Worm (Caenorhabditis elegans) whole organism, young adult: Measurements from ENCODE around the gene C06H2.7.

ENCODE experiments used
- B0019.2 ChIP-seq: fragments of 200-800 bp; sonication (Bioruptor generic); conservative IDR thresholded peaks from 2 replicates; pipeline ENCODE4 v1.3.6; 2022; ENCODE audit warnings: missing genetic modification reagents, missing genetic modification characterization, missing compliant biosample characterization
- B0261.1 ChIP-seq: sonication (generic microtip); optimal IDR thresholded peaks from 2 replicates; lab custom pipeline; 2016; ENCODE audit warnings: mild to moderate bottlenecking, missing genetic modification characterization, moderate library complexity, missing compliant biosample characterization
- B0336.3 ChIP-seq: fragments of 200-800 bp; sonication (Bioruptor generic); IDR thresholded peaks from 2 replicates; pipeline ENCODE4 v1.3.6; 2022; ENCODE audit warnings: missing genetic modification characterization, missing compliant biosample characterization
- C06A6.2 ChIP-seq: fragments of 200-800 bp; sonication (Bioruptor generic); conservative IDR thresholded peaks from 2 replicates; pipeline ENCODE4 v1.3.6; 2022; ENCODE audit warnings: missing genetic modification characterization, missing compliant biosample characterization
- D2030.7 ChIP-seq: fragments of 200-800 bp; sonication (Bioruptor generic); IDR thresholded peaks from 2 replicates; pipeline ENCODE4 v1.3.6; 2022; ENCODE audit warnings: missing genetic modification reagents, missing genetic modification characterization, missing compliant biosample characterization
- F10E7.11 ChIP-seq: sonication (generic microtip); optimal IDR thresholded peaks from 2 replicates; lab custom pipeline; 2017; ENCODE audit warnings: mild to moderate bottlenecking, missing genetic modification characterization, moderate library complexity, missing compliant biosample characterization
- F23B12.7 ChIP-seq: sonication (generic microtip); optimal IDR thresholded peaks from 2 replicates; lab custom pipeline; 2017; ENCODE audit warnings: missing genetic modification characterization, mild to moderate bottlenecking, missing compliant biosample characterization, antibody characterized with exemption, moderate library complexity; ENCODE audit not compliant: insufficient read depth
- F33H1.4 ChIP-seq: fragments of 200-800 bp; sonication (Bioruptor generic); IDR thresholded peaks from 2 replicates; pipeline ENCODE4 v1.3.6; 2022; ENCODE audit warnings: missing genetic modification reagents, missing genetic modification characterization, missing compliant biosample characterization
- T07F8.4 ChIP-seq: sonication (generic microtip); optimal IDR thresholded peaks from 2 replicates; lab custom pipeline; 2016; ENCODE audit warnings: mild to moderate bottlenecking, missing genetic modification characterization, moderate library complexity, missing compliant biosample characterization
- Y56A3A.18 ChIP-seq: fragments of 200-800 bp; sonication (Bioruptor generic); IDR thresholded peaks from 2 replicates; pipeline ENCODE4 v1.3.6; 2022; ENCODE audit warnings: missing genetic modification reagents, missing genetic modification characterization, missing compliant biosample characterization
- Y67H2A.10 ChIP-seq: fragments of 200-800 bp; sonication (Bioruptor generic); conservative IDR thresholded peaks from 2 replicates; pipeline ENCODE4 v1.3.6; 2022; ENCODE audit warnings: missing genetic modification reagents, missing genetic modification characterization, missing compliant biosample characterization
- Y95B8A.8 ChIP-seq: fragments of 200-800 bp; sonication (Bioruptor generic); IDR thresholded peaks from 2 replicates; pipeline ENCODE4 v1.3.6; 2022; ENCODE audit warnings: missing genetic modification reagents, missing genetic modification characterization, missing compliant biosample characterization
- ZK185.1 ChIP-seq: sonication (generic microtip); optimal IDR thresholded peaks from 2 replicates; lab custom pipeline; 2016; ENCODE audit warnings: mild to moderate bottlenecking, missing genetic modification characterization, missing compliant biosample characterization; ENCODE audit not compliant: poor library complexity, severe bottlenecking
- ama-1 ChIP-seq, 3 experiments: fragments of 150-350 bp in 1 of 3; sonication (generic microtip) in 2 of 3; optimal IDR thresholded peaks; 2 replicates each; lab custom pipeline; 2014 to 2018; ENCODE audit warnings: missing biosample characterization in 2 of 3, missing genetic modification characterization in 2 of 3, missing genetic modification reagents in 2 of 3
- aptf-2 ChIP-seq: fragments of 200-800 bp; sonication (Bioruptor generic); conservative IDR thresholded peaks from 2 replicates; pipeline ENCODE4 v1.3.6; 2022; ENCODE audit warnings: missing genetic modification reagents, missing genetic modification characterization, missing compliant biosample characterization
- aptf-3 ChIP-seq: fragments of 200-800 bp; sonication (Bioruptor generic); IDR thresholded peaks from 2 replicates; pipeline ENCODE4 v1.3.6; 2022; ENCODE audit warnings: missing genetic modification characterization, missing compliant biosample characterization
- attf-6 ChIP-seq: fragments of 200-800 bp; sonication (Bioruptor generic); IDR thresholded peaks from 2 replicates; pipeline ENCODE4 v1.3.6; 2022; ENCODE audit warnings: missing genetic modification reagents, missing genetic modification characterization, missing compliant biosample characterization
- bed-2 ChIP-seq: fragments of 200-800 bp; sonication (Bioruptor generic); IDR thresholded peaks from 2 replicates; pipeline ENCODE4 v1.3.6; 2022; ENCODE audit warnings: missing genetic modification reagents, missing genetic modification characterization, missing compliant biosample characterization
- ccch-3 ChIP-seq: fragments of 200-800 bp; sonication (Bioruptor generic); optimal IDR thresholded peaks from 2 replicates; lab custom pipeline; 2018; ENCODE audit warnings: mild to moderate bottlenecking, missing genetic modification characterization, missing compliant biosample characterization
- ceh-100 ChIP-seq: fragments of 200-800 bp; sonication (Bioruptor generic); IDR thresholded peaks from 2 replicates; pipeline ENCODE4 v1.3.6; 2022; ENCODE audit warnings: missing genetic modification reagents, missing genetic modification characterization, missing compliant biosample characterization
- ceh-27 ChIP-seq: fragments of 200-800 bp; sonication (Bioruptor generic); optimal IDR thresholded peaks from 2 replicates; lab custom pipeline; 2018; ENCODE audit warnings: mild to moderate bottlenecking, missing genetic modification characterization, moderate library complexity, missing compliant biosample characterization
- ceh-40 ChIP-seq: fragments of 200-800 bp; sonication (Bioruptor generic); IDR thresholded peaks from 2 replicates; pipeline ENCODE4 v1.3.6; 2022; ENCODE audit warnings: missing genetic modification characterization, missing compliant biosample characterization
- dpff-1 ChIP-seq: sonication (generic microtip); optimal IDR thresholded peaks from 2 replicates; lab custom pipeline; 2017; ENCODE audit warnings: mild to moderate bottlenecking, missing genetic modification characterization, missing compliant biosample characterization
- dpl-1 ChIP-seq: fragments of 150-350 bp; optimal IDR thresholded peaks from 2 replicates; lab custom pipeline; 2014; ENCODE audit warnings: missing biosample characterization, missing genetic modification reagents, missing genetic modification characterization
- efl-1 ChIP-seq: fragments of 150-350 bp; optimal IDR thresholded peaks from 2 replicates; lab custom pipeline; 2014; ENCODE audit warnings: missing biosample characterization, missing genetic modification reagents, missing genetic modification characterization
- egl-18 ChIP-seq: fragments of 200-800 bp; sonication (Bioruptor generic); IDR thresholded peaks from 2 replicates; pipeline ENCODE4 v1.3.6; 2022; ENCODE audit warnings: missing genetic modification reagents, missing genetic modification characterization, missing compliant biosample characterization
- egrh-3 ChIP-seq: fragments of 200-800 bp; sonication (Bioruptor generic); IDR thresholded peaks from 2 replicates; pipeline ENCODE4 v1.3.6; 2022; ENCODE audit warnings: missing genetic modification reagents, missing genetic modification characterization, missing compliant biosample characterization
- fkh-3 ChIP-seq: sonication (generic microtip); optimal IDR thresholded peaks from 2 replicates; lab custom pipeline; 2016; ENCODE audit warnings: mild to moderate bottlenecking, missing genetic modification characterization, missing compliant biosample characterization
- hlh-12 ChIP-seq: sonication (generic microtip); optimal IDR thresholded peaks from 2 replicates; lab custom pipeline; 2016; ENCODE audit warnings: missing genetic modification characterization, missing compliant biosample characterization
- hmg-20 ChIP-seq: fragments of 200-800 bp; sonication (Bioruptor generic); IDR thresholded peaks from 2 replicates; pipeline ENCODE4 v1.3.6; 2022; ENCODE audit warnings: missing genetic modification reagents, missing genetic modification characterization, missing compliant biosample characterization
- lin-35 ChIP-seq, 3 experiments: fragments of 150-350 bp in 2 of 3; sonication (generic microtip) in 1 of 3; optimal IDR thresholded peaks; 2 replicates each; lab custom pipeline; 2014 to 2018; ENCODE audit warnings: missing biosample characterization in 3 of 3, missing genetic modification characterization in 3 of 3, missing genetic modification reagents in 3 of 3
- lin-40 ChIP-seq: sonication (generic microtip); optimal IDR thresholded peaks from 2 replicates; lab custom pipeline; 2016; ENCODE audit warnings: missing genetic modification characterization, mild to moderate bottlenecking, missing compliant biosample characterization, missing genotype, missing genetic modification reagents
- lin-54 ChIP-seq: fragments of 200-800 bp; sonication (Bioruptor generic); optimal IDR thresholded peaks from 2 replicates; lab custom pipeline; 2018; ENCODE audit warnings: mild to moderate bottlenecking, missing genetic modification characterization, missing compliant biosample characterization
- madf-10 ChIP-seq: sonication (generic microtip); optimal IDR thresholded peaks from 2 replicates; lab custom pipeline; 2016; ENCODE audit warnings: mild to moderate bottlenecking, missing genetic modification characterization, missing compliant biosample characterization
- madf-3 ChIP-seq: fragments of 200-800 bp; sonication (Bioruptor generic); IDR thresholded peaks from 2 replicates; pipeline ENCODE4 v1.3.6; 2022; ENCODE audit warnings: missing genetic modification reagents, missing genetic modification characterization, missing compliant biosample characterization
- mcd-1 ChIP-seq: fragments of 200-800 bp; sonication (Bioruptor generic); IDR thresholded peaks from 2 replicates; pipeline ENCODE4 v1.3.6; 2022; ENCODE audit warnings: missing genetic modification reagents, missing genetic modification characterization, missing compliant biosample characterization
- nfyb-1 ChIP-seq: fragments of 200-800 bp; sonication (Bioruptor generic); IDR thresholded peaks from 2 replicates; pipeline ENCODE4 v1.3.6; 2022; ENCODE audit warnings: missing genetic modification reagents, missing genetic modification characterization, missing compliant biosample characterization
- nhr-179 ChIP-seq: sonication (generic microtip); optimal IDR thresholded peaks from 2 replicates; lab custom pipeline; 2016; ENCODE audit warnings: mild to moderate bottlenecking, missing genetic modification characterization, missing compliant biosample characterization
- nhr-80 ChIP-seq: sonication (generic microtip); optimal IDR thresholded peaks from 2 replicates; lab custom pipeline; 2016; ENCODE audit warnings: missing genetic modification characterization, missing compliant biosample characterization
- pbrm-1 ChIP-seq: fragments of 200-800 bp; sonication (Bioruptor generic); IDR thresholded peaks from 2 replicates; pipeline ENCODE4 v1.3.6; 2022; ENCODE audit warnings: missing genetic modification reagents, missing genetic modification characterization, missing compliant biosample characterization
- snpc-4 ChIP-seq, 5 experiments: fragments of 150-350 bp in 1 of 5; sonication (generic microtip) in 4 of 5; optimal IDR thresholded peaks; 2 replicates each; lab custom pipeline; 2014 to 2018; ENCODE audit warnings: missing genetic modification characterization in 5 of 5, missing biosample characterization in 3 of 5, antibody characterized with exemption in 2 of 5, mild to moderate bottlenecking in 2 of 5, missing compliant biosample characterization in 2 of 5, missing genotype in 2 of 5, moderate library complexity in 2 of 5, missing genetic modification reagents in 1 of 5
- tbp1 ChIP-seq: fragments of 200-800 bp; sonication (Bioruptor generic); optimal IDR thresholded peaks from 2 replicates; lab custom pipeline; 2018; ENCODE audit warnings: mild to moderate bottlenecking, missing genetic modification characterization, missing compliant biosample characterization
- tlf-1 ChIP-seq: fragments of 200-800 bp; sonication (Bioruptor generic); optimal IDR thresholded peaks from 2 replicates; lab custom pipeline; 2018; ENCODE audit warnings: mild to moderate bottlenecking, missing genetic modification characterization, missing compliant biosample characterization
- unc-130 ChIP-seq: sonication (generic microtip); optimal IDR thresholded peaks from 2 replicates; lab custom pipeline; 2016; ENCODE audit warnings: missing genetic modification reagents, missing genetic modification characterization, missing compliant biosample characterization
- xnd-1 ChIP-seq: sonication (generic microtip); optimal IDR thresholded peaks from 2 replicates; lab custom pipeline; 2016; ENCODE audit warnings: missing genotype, missing genetic modification reagents, missing genetic modification characterization, missing compliant biosample characterization
- zfh-2 ChIP-seq: fragments of 200-800 bp; sonication (Bioruptor generic); conservative IDR thresholded peaks from 2 replicates; pipeline ENCODE4 v1.3.6; 2022; ENCODE audit warnings: missing genetic modification reagents, missing genetic modification characterization, missing compliant biosample characterization
- ztf-22 ChIP-seq: fragments of 200-800 bp; sonication (Bioruptor generic); optimal IDR thresholded peaks from 2 replicates; lab custom pipeline; 2018; ENCODE audit warnings: mild to moderate bottlenecking, missing genetic modification characterization, moderate library complexity, missing compliant biosample characterization

The C06H2.7 gene

DNA sequence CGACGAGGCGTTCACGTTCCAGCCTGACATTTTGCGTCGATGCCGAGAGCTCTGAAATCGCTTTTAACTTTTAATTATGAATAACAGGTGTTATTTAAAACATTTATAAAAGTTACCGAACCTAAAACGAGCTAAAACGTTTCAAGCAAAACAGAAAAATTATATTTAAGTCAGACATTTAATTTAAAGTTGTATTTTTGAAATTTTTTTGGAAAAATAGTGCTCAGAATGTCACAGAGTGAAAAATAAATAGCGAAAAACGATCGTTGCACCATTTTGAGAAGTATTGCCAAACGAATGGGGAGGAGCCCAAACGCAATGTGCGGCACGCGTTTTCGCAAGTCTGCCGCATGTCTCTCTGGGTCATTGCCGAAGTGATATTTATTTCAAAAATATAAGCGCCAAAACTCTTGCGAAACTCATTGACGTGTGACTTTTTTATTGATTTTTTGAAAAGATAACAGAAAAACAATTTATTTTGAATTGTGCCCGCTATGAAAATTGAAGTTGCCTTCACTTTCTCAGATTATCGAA is 31.5 kb downstream of the C06H2.7 start, which contains the start of gene erfa-3 (continued):
- TF ChIP-seq ceh-100 (GFP tag; lab: Robert Waterston, UW) (peak; percentile 73), T07F8.4 (tag; lab: Kevin White, UChicago) (no peak), hmg-20 (GFP tag; lab: Robert Waterston, UW) (peak; percentile 61; the same call in 1 of the 2 replicates), B0336.3 (GFP tag; lab: Robert Waterston, UW) (peak; percentile 33; the same call in 1 of the 2 replicates), snpc-4 (GFP tag; optimal IDR thresholded peaks at IDR 0.05; lab: Kevin White, UChicago) (peak; percentile 52), snpc-4 (tag; optimal IDR thresholded peaks at IDR 0.05; lab: Kevin White, UChicago) (peak; percentile 0 to 50 (median 34)), hlh-12 (tag; lab: Kevin White, UChicago) (no peak), zfh-2 (GFP tag; lab: Robert Waterston, UW) (no peak), ceh-27 (GFP tag; lab: Kevin White, UChicago) (no peak), unc-130 (GFP tag; lab: Kevin White, UChicago) (no peak), efl-1 (peak; percentile 41), B0019.2 (GFP tag; lab: Robert Waterston, UW) (0 out of 2 replicates have a peak, but pooled peaks have one; percentile 21), B0261.1 (tag; lab: Kevin White, UChicago) (no peak), dpff-1 (tag; lab: Kevin White, UChicago) (no peak), mcd-1 (peak; percentile 68), aptf-2 (GFP tag; lab: Robert Waterston, UW) (no peak), nhr-80 (peak; percentile 63), pbrm-1 (GFP tag; lab: Robert Waterston, UW) (no peak), nhr-179 (tag; lab: Kevin White, UChicago) (no peak), Y95B8A.8 (GFP tag; lab: Robert Waterston, UW) (no peak), Y56A3A.18 (GFP tag; lab: Robert Waterston, UW) (no peak), lin-35 (GFP tag; optimal IDR thresholded peaks at IDR 0.05; lab: Kevin White, UChicago) (peak in 1 of 3 experiments; percentile 69), F33H1.4 (GFP tag; lab: Robert Waterston, UW) (no peak), egrh-3 (GFP tag; lab: Robert Waterston, UW) (no peak), tlf-1 (no peak), ama-1 (optimal IDR thresholded peaks at IDR 0.05; lab: Kevin White, UChicago) (no peak), ama-1 (GFP tag; optimal IDR thresholded peaks at IDR 0.05; lab: Kevin White, UChicago) (peak in 1 of 2 experiments; percentile 30), lin-40 (tag; lab: Kevin White, UChicago) (peak; percentile 49), D2030.7 (peak; percentile 38; the same call in 1 of the 2 replicates), Y67H2A.10 (GFP tag; lab: Robert Waterston, UW) (peak; percentile 49; the same call in 1 of the 2 replicates), nfyb-1 (GFP tag; lab: Robert Waterston, UW) (no peak), madf-3 (GFP tag; lab: Robert Waterston, UW) (no peak), F10E7.11 (no peak), ZK185.1 (tag; lab: Kevin White, UChicago) (peak; percentile 54), ztf-22 (GFP tag; lab: Kevin White, UChicago) (no peak), fkh-3 (tag; lab: Kevin White, UChicago) (no peak), ccch-3 (GFP tag; lab: Kevin White, UChicago) (no peak), egl-18 (GFP tag; lab: Robert Waterston, UW) (0 out of 2 replicates have a peak, but pooled peaks have one; percentile 63), tbp1 (GFP tag; lab: Kevin White, UChicago) (peak; percentile 33), attf-6 (GFP tag; lab: Robert Waterston, UW) (no peak), F23B12.7 (tag; lab: Kevin White, UChicago) (peak; percentile 59), dpl-1 (GFP tag; lab: Kevin White, UChicago) (peak; percentile 27), C06A6.2 (no peak), aptf-3 (GFP tag; lab: Robert Waterston, UW) (no peak), madf-10 (tag; lab: Kevin White, UChicago) (peak; percentile 7), lin-54 (GFP tag; lab: Kevin White, UChicago) (peak; percentile 58), bed-2 (GFP tag; lab: Robert Waterston, UW) (no peak), xnd-1 (tag; lab: Kevin White, UChicago) (no peak), ceh-40 (GFP tag; lab: Robert Waterston, UW) (no peak)
